Worm (Caenorhabditis elegans) whole organism, L1 larva: ENCODE measurements around the gene srh-1.

Experiments used
- F16B12.6 ChIP-seq: fragments of 150-350 bp; optimal IDR thresholded peaks from 2 replicates; lab custom pipeline; 2014; ENCODE audit warnings: missing biosample characterization, missing genetic modification characterization
- dpl-1 ChIP-seq, 3 experiments: fragments of 150-350 bp in 2 of 3; sonication (generic microtip) in 1 of 3; optimal IDR thresholded peaks; 2 replicates each; lab custom pipeline; 2014 to 2017; ENCODE audit warnings: missing biosample characterization in 3 of 3, missing genetic modification characterization in 3 of 3, missing genetic modification reagents in 3 of 3
- egl-13 ChIP-seq: sonication (generic microtip); optimal IDR thresholded peaks from 2 replicates; lab custom pipeline; 2016; ENCODE audit warnings: missing genotype, missing genetic modification reagents, missing genetic modification characterization, missing compliant biosample characterization
- fkh-10 ChIP-seq: sonication (generic microtip); optimal IDR thresholded peaks from 2 replicates; lab custom pipeline; 2017; ENCODE audit warnings: missing biosample characterization, missing genetic modification reagents, missing genetic modification characterization
- lin-14 ChIP-seq: fragments of 200-800 bp; sonication (Bioruptor generic); optimal IDR thresholded peaks from 2 replicates; lab custom pipeline; 2018; ENCODE audit warnings: mild to moderate bottlenecking, missing genetic modification characterization, moderate library complexity, missing compliant biosample characterization
- mdl-1 ChIP-seq, 2 experiments: fragments of 150-350 bp; optimal IDR thresholded peaks; 2 replicates each; lab custom pipeline; 2014 to 2017; ENCODE audit warnings: missing biosample characterization in 2 of 2, missing genetic modification characterization in 2 of 2, inconsistent platforms in 1 of 2
- nhr-11 ChIP-seq: fragments of 150-350 bp; optimal IDR thresholded peaks from 2 replicates; lab custom pipeline; 2014; ENCODE audit warnings: missing biosample characterization, missing genetic modification characterization
- nhr-237 ChIP-seq: fragments of 150-350 bp; optimal IDR thresholded peaks from 2 replicates; lab custom pipeline; 2014; ENCODE audit warnings: missing biosample characterization, missing genetic modification characterization
- nhr-76 ChIP-seq: sonication (generic microtip); optimal IDR thresholded peaks from 2 replicates; lab custom pipeline; 2017; ENCODE audit warnings: missing biosample characterization, missing genetic modification characterization
- nhr-90 ChIP-seq: sonication (generic microtip); optimal IDR thresholded peaks from 2 replicates; lab custom pipeline; 2016; ENCODE audit warnings: mild to moderate bottlenecking, missing genetic modification characterization, missing compliant biosample characterization; ENCODE audit not compliant: poor library complexity
- snpc-4 ChIP-seq: fragments of 150-350 bp; optimal IDR thresholded peaks from 2 replicates; lab custom pipeline; 2014; ENCODE audit warnings: missing biosample characterization, missing genetic modification characterization
- sptf-1 ChIP-seq: fragments of 150-350 bp; optimal IDR thresholded peaks from 2 replicates; lab custom pipeline; 2014; ENCODE audit warnings: missing biosample characterization, missing genetic modification characterization

DNA sequence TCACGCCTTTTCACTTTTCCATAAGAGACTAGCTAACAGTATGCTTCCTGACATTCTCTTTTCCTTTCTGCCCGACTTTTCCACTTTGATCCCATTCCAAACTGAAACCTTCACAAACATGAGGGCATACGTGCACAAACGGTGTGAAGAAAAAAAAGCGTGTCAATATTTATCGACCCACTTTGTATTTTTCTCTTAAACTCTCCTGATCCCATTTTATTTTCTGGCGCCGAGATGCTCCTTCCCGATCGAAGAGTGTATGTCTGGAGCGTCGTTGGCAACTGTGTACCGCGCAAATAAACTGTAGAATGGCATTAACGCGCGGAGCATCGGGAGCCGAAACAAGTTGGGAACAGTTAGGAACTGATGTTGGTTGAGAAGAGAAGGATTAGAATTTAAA is 43.9 kb downstream of the srh-1 start:
- TF ChIP-seq egl-13 (no peak), nhr-237 (no peak), snpc-4 (tag; lab: Kevin White, UChicago) (no peak), nhr-76 (tag; lab: Kevin White, UChicago) (no peak), lin-14 (GFP tag; lab: Kevin White, UChicago) (peak; percentile 48), F16B12.6 (tag; lab: Kevin White, UChicago) (no peak), nhr-90 (no peak), sptf-1 (tag; lab: Kevin White, UChicago) (no peak), dpl-1 (GFP tag; optimal IDR thresholded peaks at IDR 0.05; lab: Kevin White, UChicago) (no peak), fkh-10 (GFP tag; lab: Kevin White, UChicago) (no peak), nhr-11 (no peak), mdl-1 (tag; optimal IDR thresholded peaks at IDR 0.05; lab: Kevin White, UChicago) (peak in 1 of 2 experiments; percentile 25)
